Worm (Caenorhabditis elegans): ENCODE results near the gene Y19D10B.6.

DNA sequence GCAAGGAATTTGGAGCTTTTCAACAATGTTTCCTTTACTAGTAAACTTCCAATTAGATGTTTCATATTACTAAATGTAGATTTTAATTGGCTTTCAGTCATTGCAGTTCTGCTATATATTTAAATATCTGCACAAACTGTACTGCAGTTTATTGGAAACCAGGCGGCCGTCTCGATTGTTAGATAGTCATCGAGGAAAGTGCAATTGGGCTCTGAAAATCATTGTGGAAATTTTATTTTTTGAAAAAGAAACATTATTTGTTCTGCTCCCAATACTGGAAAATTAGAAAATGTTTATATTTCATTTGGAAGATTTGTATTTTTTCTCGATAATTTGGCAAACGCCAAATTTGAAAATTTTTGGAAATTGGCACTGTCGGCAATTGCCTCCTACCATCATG is 17.6 kb upstream of the Y19D10B.6 start, which contains the start of gene irld-29:
- TF ChIP-seq skn-1 (tag; optimal IDR thresholded peaks at IDR 0.05) (no peak), ztf-11 (tag; optimal IDR thresholded peaks at IDR 0.05) (no peak), dmd-4 (tag; optimal IDR thresholded peaks at IDR 0.05) (no peak), lsy-2 (tag; optimal IDR thresholded peaks at IDR 0.05) (no peak), nhr-10 (tag; optimal IDR thresholded peaks at IDR 0.05) (no peak), zag-1 (tag; optimal IDR thresholded peaks at IDR 0.05) (no peak), mdl-1 (tag; optimal IDR thresholded peaks at IDR 0.05) (no peak), nhr-12 (tag; optimal IDR thresholded peaks at IDR 0.05) (no peak), ama-1 (optimal IDR thresholded peaks at IDR 0.05) (no peak)
